Fruit fly (Drosophila melanogaster): ENCODE measurements around the gene CG9368.

DNA sequence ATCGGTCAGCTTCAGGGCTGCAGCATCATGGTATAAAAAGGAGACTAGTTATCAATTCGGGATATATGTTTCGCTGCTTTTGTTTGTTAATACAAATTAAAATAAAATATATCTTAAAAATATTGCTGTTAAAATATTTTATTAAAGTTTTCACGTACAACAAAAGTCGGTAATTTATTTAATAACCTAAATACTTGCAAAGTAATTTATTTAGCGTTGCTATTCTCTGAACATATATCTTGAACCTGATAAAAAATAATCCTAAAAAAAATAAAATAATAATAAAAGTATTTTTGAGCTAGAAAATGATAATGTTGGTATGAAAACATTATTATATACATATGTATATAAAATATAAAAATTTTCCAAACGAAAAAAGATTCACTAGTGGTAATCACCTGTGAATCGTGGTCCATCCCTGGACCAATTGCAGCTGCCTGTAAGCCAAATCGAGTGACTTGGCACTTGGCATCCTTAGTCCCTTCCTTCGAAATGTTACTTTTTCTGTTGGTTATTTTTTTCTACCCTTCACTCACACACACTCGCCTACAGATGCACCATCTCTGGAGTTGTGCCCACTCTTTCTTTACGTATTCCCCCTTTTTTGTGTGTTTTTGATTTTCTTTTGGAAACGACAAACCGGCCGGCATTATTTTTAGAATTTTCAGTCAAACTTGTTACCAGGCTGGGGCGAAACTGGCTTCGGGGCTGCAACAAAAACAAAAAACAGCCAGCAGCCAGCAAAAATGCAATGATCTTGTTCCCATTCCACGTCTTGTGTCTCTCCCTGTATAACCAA is 44.0 kb upstream of the CG9368 start:
- TF ChIP-seq CTCF (optimal IDR thresholded peaks at IDR 0.05) (no peak), CG8478 (optimal IDR thresholded peaks at IDR 0.05) (no peak)

Measured in S2 (cell line).